Fruit fly (Drosophila melanogaster) whole organism, prepupa: Measurements from ENCODE around the gene CG5639.

ENCODE experiments used
- Blimp-1 ChIP-seq: fragments of 200-800 bp; sonication (Bioruptor generic); optimal IDR thresholded peaks from 3 replicates; lab custom pipeline; 2017; ENCODE audit warnings: missing biosample characterization, missing genetic modification characterization, mild to moderate bottlenecking, moderate library complexity, missing genetic modification reagents
- CG10631 ChIP-seq: fragments of 200-800 bp; sonication (Bioruptor generic); optimal IDR thresholded peaks from 2 replicates; lab custom pipeline; 2016; ENCODE audit warnings: missing biosample characterization, missing genetic modification characterization
- CG10669 ChIP-seq: fragments of 200-800 bp; sonication (Bioruptor generic); optimal IDR thresholded peaks from 3 replicates; lab custom pipeline; 2018; ENCODE audit warnings: missing biosample characterization, mild to moderate bottlenecking, missing genetic modification characterization, moderate library complexity
- CG11294 ChIP-seq: fragments of 200-800 bp; sonication (Bioruptor generic); IDR thresholded peaks from 2 replicates; pipeline ENCODE4 v1.3.6; 2022; ENCODE audit warnings: missing biosample characterization, missing genetic modification characterization
- CG11762 ChIP-seq: fragments of 200-800 bp; sonication (Bioruptor generic); optimal IDR thresholded peaks from 3 replicates; lab custom pipeline; 2016; ENCODE audit warnings: missing biosample characterization, missing genetic modification characterization; ENCODE audit not compliant: insufficient read depth
- CG11902 ChIP-seq: fragments of 200-800 bp; sonication (Bioruptor generic); optimal IDR thresholded peaks from 3 replicates; lab custom pipeline; 2016; ENCODE audit warnings: missing biosample characterization, missing genetic modification characterization
- CG15336 ChIP-seq: fragments of 200-800 bp; sonication (Bioruptor generic); IDR thresholded peaks from 2 replicates; pipeline ENCODE4 v1.3.6; 2022; ENCODE audit warnings: missing biosample characterization, missing genetic modification characterization
- CG1621 ChIP-seq: fragments of 200-800 bp; sonication (Bioruptor generic); optimal IDR thresholded peaks from 3 replicates; lab custom pipeline; 2018; ENCODE audit warnings: missing biosample characterization, mild to moderate bottlenecking, missing genetic modification characterization
- CG31627 ChIP-seq: fragments of 200-800 bp; sonication (Bioruptor generic); optimal IDR thresholded peaks from 3 replicates; lab custom pipeline; 2016; ENCODE audit warnings: missing biosample characterization, missing genetic modification characterization
- CG32006 ChIP-seq: fragments of 200-800 bp; sonication (Bioruptor generic); optimal IDR thresholded peaks from 3 replicates; lab custom pipeline; 2017; ENCODE audit warnings: missing biosample characterization, mild to moderate bottlenecking, missing genetic modification characterization
- CG3919 ChIP-seq: fragments of 200-800 bp; sonication (Bioruptor generic); optimal IDR thresholded peaks from 3 replicates; lab custom pipeline; 2016; ENCODE audit warnings: missing biosample characterization, missing genetic modification characterization
- CG4318 ChIP-seq: fragments of 200-800 bp; sonication (Bioruptor generic); optimal IDR thresholded peaks from 3 replicates; lab custom pipeline; 2017; ENCODE audit warnings: missing biosample characterization, mild to moderate bottlenecking, missing genetic modification characterization
- CG6163 ChIP-seq: fragments of 200-800 bp; sonication (Bioruptor generic); IDR thresholded peaks from 3 replicates; pipeline ENCODE4 v1.3.6; 2022; ENCODE audit warnings: missing biosample characterization, missing genetic modification characterization
- CG6276 ChIP-seq: fragments of 200-800 bp; sonication (Bioruptor generic); optimal IDR thresholded peaks from 2 replicates; lab custom pipeline; 2017; ENCODE audit warnings: missing biosample characterization, mild to moderate bottlenecking, missing genetic modification characterization
- CG6792 ChIP-seq: fragments of 200-800 bp; sonication (Bioruptor generic); optimal IDR thresholded peaks from 3 replicates; lab custom pipeline; 2016; ENCODE audit warnings: missing biosample characterization, missing genetic modification characterization
- CG6808 ChIP-seq: fragments of 200-800 bp; sonication (Bioruptor generic); optimal IDR thresholded peaks from 3 replicates; lab custom pipeline; 2017; ENCODE audit warnings: missing biosample characterization, missing genetic modification characterization, mild to moderate bottlenecking, moderate library complexity, missing genetic modification reagents
- CG8119 ChIP-seq: fragments of 200-800 bp; sonication (Bioruptor generic); IDR thresholded peaks from 3 replicates; pipeline ENCODE4 v1.3.6; 2022; ENCODE audit warnings: missing biosample characterization, missing genetic modification characterization
- CG8319 ChIP-seq: fragments of 200-800 bp; sonication (Bioruptor generic); optimal IDR thresholded peaks from 3 replicates; lab custom pipeline; 2016; ENCODE audit warnings: missing biosample characterization, missing genetic modification characterization
- CG8632 ChIP-seq: fragments of 200-800 bp; sonication (Bioruptor generic); optimal IDR thresholded peaks from 3 replicates; lab custom pipeline; 2016; ENCODE audit warnings: missing biosample characterization, missing genetic modification characterization
- CG9139 ChIP-seq: fragments of 200-800 bp; sonication (Bioruptor generic); optimal IDR thresholded peaks from 3 replicates; lab custom pipeline; 2017; ENCODE audit warnings: missing biosample characterization, mild to moderate bottlenecking, missing genetic modification characterization
- Eip75B ChIP-seq: fragments of 200-800 bp; sonication (Bioruptor generic); optimal IDR thresholded peaks from 3 replicates; lab custom pipeline; 2016; ENCODE audit warnings: missing biosample characterization, missing genetic modification characterization
- Eip78C ChIP-seq: fragments of 200-800 bp; sonication (Bioruptor generic); peaks from one replicate; lab custom pipeline; 2016; ENCODE audit warnings: missing biosample characterization, missing genetic modification characterization
- Eip93F ChIP-seq: fragments of 200-800 bp; sonication (Bioruptor generic); optimal IDR thresholded peaks from 2 replicates; lab custom pipeline; 2016; ENCODE audit warnings: missing biosample characterization, mild to moderate bottlenecking, missing genetic modification characterization
- Ets96B ChIP-seq: fragments of 200-800 bp; optimal IDR thresholded peaks from 2 replicates; lab custom pipeline; 2019; ENCODE audit warnings: missing biosample characterization, mild to moderate bottlenecking, missing genetic modification characterization, moderate library complexity
- Hr38 ChIP-seq: sonication (Bioruptor generic); optimal IDR thresholded peaks from 2 replicates; lab custom pipeline; 2016; ENCODE audit warnings: missing biosample characterization, missing genetic modification characterization
- Hr39 ChIP-seq: fragments of 200-800 bp; sonication (Bioruptor generic); optimal IDR thresholded peaks from 2 replicates; lab custom pipeline; 2016; ENCODE audit warnings: missing biosample characterization, missing genetic modification characterization
- Hr4 ChIP-seq: fragments of 200-800 bp; sonication (Bioruptor generic); optimal IDR thresholded peaks from 3 replicates; lab custom pipeline; 2016; ENCODE audit warnings: missing biosample characterization, missing genetic modification characterization
- OdsH ChIP-seq: fragments of 200-800 bp; sonication (Bioruptor generic); optimal IDR thresholded peaks from 3 replicates; lab custom pipeline; 2016; ENCODE audit warnings: missing biosample characterization, missing genetic modification characterization
- Smox ChIP-seq: fragments of 200-800 bp; sonication (Bioruptor generic); optimal IDR thresholded peaks from 3 replicates; lab custom pipeline; 2016; ENCODE audit warnings: missing biosample characterization, missing genetic modification characterization
- Sox102F ChIP-seq: fragments of 200-800 bp; sonication (Bioruptor generic); optimal IDR thresholded peaks from 2 replicates; lab custom pipeline; 2016; ENCODE audit warnings: missing biosample characterization, mild to moderate bottlenecking, missing genetic modification characterization
- Sox14 ChIP-seq: fragments of 200-800 bp; sonication (Bioruptor generic); optimal IDR thresholded peaks from 3 replicates; lab custom pipeline; 2016; ENCODE audit warnings: missing biosample characterization, missing genetic modification characterization
- achi ChIP-seq: fragments of 200-800 bp; sonication (Bioruptor generic); optimal IDR thresholded peaks from 3 replicates; lab custom pipeline; 2016; ENCODE audit warnings: missing biosample characterization, missing genetic modification characterization
- cyc ChIP-seq: fragments of 200-800 bp; sonication (Bioruptor generic); optimal IDR thresholded peaks from 3 replicates; lab custom pipeline; 2016; ENCODE audit warnings: missing biosample characterization, missing genetic modification characterization
- dac ChIP-seq: fragments of 200-800 bp; sonication (Bioruptor generic); optimal IDR thresholded peaks from 2 replicates; lab custom pipeline; 2017; ENCODE audit warnings: missing biosample characterization, mild to moderate bottlenecking, missing genetic modification characterization
- dsx ChIP-seq: fragments of 200-800 bp; optimal IDR thresholded peaks from 3 replicates; lab custom pipeline; 2019; ENCODE audit warnings: missing biosample characterization, mild to moderate bottlenecking, missing genetic modification characterization, moderate library complexity; ENCODE audit not compliant: poor library complexity, severe bottlenecking
- eg ChIP-seq: fragments of 200-800 bp; sonication (Bioruptor generic); IDR thresholded peaks from 3 replicates; pipeline ENCODE4 v1.3.6; 2022; ENCODE audit warnings: missing biosample characterization, missing genetic modification characterization
- esn ChIP-seq: fragments of 200-800 bp; sonication (Bioruptor generic); optimal IDR thresholded peaks from 2 replicates; lab custom pipeline; 2016; ENCODE audit warnings: missing biosample characterization, mild to moderate bottlenecking, missing genetic modification characterization, moderate library complexity
- fd59A ChIP-seq: fragments of 200-800 bp; sonication (Bioruptor generic); optimal IDR thresholded peaks from 2 replicates; lab custom pipeline; 2017; ENCODE audit warnings: missing biosample characterization, mild to moderate bottlenecking, missing genetic modification characterization, missing genetic modification reagents
- lz ChIP-seq: fragments of 200-800 bp; sonication (Bioruptor generic); optimal IDR thresholded peaks from 3 replicates; lab custom pipeline; 2016; ENCODE audit warnings: missing biosample characterization, missing genetic modification characterization
- net ChIP-seq: fragments of 200-800 bp; sonication (Bioruptor generic); optimal IDR thresholded peaks from 3 replicates; lab custom pipeline; 2016; ENCODE audit warnings: missing biosample characterization, missing genetic modification characterization
- salr ChIP-seq, 2 experiments: fragments of 200-800 bp; sonication (Bioruptor generic); optimal IDR thresholded peaks; 3 replicates each; lab custom pipeline; 2016 to 2018; ENCODE audit warnings: missing biosample characterization in 2 of 2, missing genetic modification characterization in 2 of 2, mild to moderate bottlenecking in 1 of 2
- spab ChIP-seq: fragments of 200-800 bp; sonication (Bioruptor generic); optimal IDR thresholded peaks from 2 replicates; lab custom pipeline; 2017; ENCODE audit warnings: missing biosample characterization, mild to moderate bottlenecking, missing genetic modification characterization, missing genetic modification reagents
- ss ChIP-seq, 2 experiments: fragments of 200-800 bp; sonication (Bioruptor generic); optimal IDR thresholded peaks; 2 replicates in 1 of 2; 3 replicates in 1 of 2; lab custom pipeline; 2017 to 2018; ENCODE audit warnings: mild to moderate bottlenecking in 2 of 2, missing biosample characterization in 2 of 2, missing genetic modification characterization in 2 of 2, moderate library complexity in 1 of 2
- svp ChIP-seq: fragments of 200-800 bp; sonication (Bioruptor generic); peaks from one replicate; lab custom pipeline; 2016; ENCODE audit warnings: missing biosample characterization, missing genetic modification characterization
- topi ChIP-seq: fragments of 200-800 bp; sonication (Bioruptor generic); optimal IDR thresholded peaks from 3 replicates; lab custom pipeline; 2016; ENCODE audit warnings: missing biosample characterization, missing genetic modification characterization
- vri ChIP-seq: fragments of 200-800 bp; sonication (Bioruptor generic); optimal IDR thresholded peaks from 3 replicates; lab custom pipeline; 2016; ENCODE audit warnings: missing biosample characterization, mild to moderate bottlenecking, missing genetic modification characterization

CG5639 gene

dm6 chr3R:27608536-27608935 is 12.6 kb upstream of the CG5639 start:
- no peak for TF ChIP-seq achi
- TF ChIP-seq Eip78C (GFP tag; lab: Kevin White, UChicago) = peak; percentile 65

- 0 out of 3 replicates have a peak, but pooled peaks have one; percentile 45 for TF ChIP-seq CG6163 (GFP tag; lab: Robert Waterston, UW)
- TF ChIP-seq achi = peak; percentile 50
- TF ChIP-seq CG6276 (GFP tag; lab: Kevin White, UChicago) = no peak
Observed at dm6 chr3R:27608000-27608399, 12.1 kb upstream of the CG5639 start.

DNA sequence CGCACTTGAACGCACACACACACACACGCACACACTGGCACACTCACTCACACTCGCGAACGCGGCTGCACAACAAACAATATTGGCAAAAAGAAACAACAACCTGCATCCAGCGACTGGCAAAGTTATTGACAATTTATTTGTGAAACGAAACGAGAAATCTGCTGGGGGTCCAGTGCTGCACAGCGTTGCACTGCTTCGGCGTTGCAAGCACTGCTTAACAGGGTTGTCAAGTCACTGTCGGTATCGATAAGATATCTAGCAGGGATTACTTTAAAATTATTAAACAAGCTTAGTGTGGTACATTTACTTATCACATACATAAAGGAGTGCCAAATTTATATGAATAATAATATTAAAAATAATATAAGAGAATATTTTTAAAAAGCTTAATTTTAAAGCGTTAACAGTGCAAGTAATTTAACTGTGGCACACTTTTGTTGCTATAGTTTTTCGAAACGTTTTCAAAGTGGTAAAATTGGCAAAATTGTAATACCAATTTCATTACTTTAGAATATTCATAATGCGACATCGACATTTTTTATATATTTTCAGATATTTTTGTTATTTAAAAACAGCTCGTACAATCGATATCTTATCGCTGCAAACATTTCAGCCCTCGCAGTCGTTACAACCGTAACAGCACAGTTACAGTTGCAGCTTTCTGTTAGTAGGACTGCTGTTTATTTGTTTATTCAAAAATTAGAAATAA is 11.4 kb upstream of the CG5639 start, which contains the start of the genes dsd and Tusp:
Gene dsd (minus strand): TSS at position 179 of the 712 bp plus-strand sequence.
Gene Tusp (plus strand): TSS at position 662 of the 712 bp plus-strand sequence.
- peak; percentile 75 for TF ChIP-seq CG10631 (GFP tag; lab: Kevin White, UChicago)
- TF ChIP-seq CG11902 (GFP tag; lab: Kevin White, UChicago) = peak; percentile 55
- TF ChIP-seq CG11762 (GFP tag; lab: Kevin White, UChicago) = peak; percentile 15
- TF ChIP-seq net (GFP tag; lab: Kevin White, UChicago) = peak; percentile 60
- no peak for TF ChIP-seq CG8119
- TF ChIP-seq CG4318 (GFP tag; lab: Kevin White, UChicago) = peak; percentile 56
- TF ChIP-seq Eip75B = peak; percentile 49
- peak; percentile 29 for TF ChIP-seq fd59A
- TF ChIP-seq dac = peak; percentile 48
- peak; percentile 17 for TF ChIP-seq spab (GFP tag; lab: Kevin White, UChicago)
- peak; percentile 12; the same call in 1 of the 2 replicates for TF ChIP-seq CG15336 (GFP tag; lab: Robert Waterston, UW)
- no peak; the same call in none of the 3 replicates for TF ChIP-seq eg (GFP tag; lab: Robert Waterston, UW)
- TF ChIP-seq Hr4 (GFP tag; lab: Kevin White, UChicago) = peak; percentile 48
- TF ChIP-seq CG1621 (tag; lab: Kevin White, UChicago) = no peak
- peak; percentile 32 for TF ChIP-seq dsx
- peak; percentile 55 for TF ChIP-seq CG6792
- TF ChIP-seq Hr38 (GFP tag; lab: Kevin White, UChicago) = no peak
- peak; percentile 44 to 65 for TF ChIP-seq salr (GFP tag; optimal IDR thresholded peaks at IDR 0.05; lab: Kevin White, UChicago)
- TF ChIP-seq OdsH (GFP tag; lab: Kevin White, UChicago) = peak; percentile 72
- TF ChIP-seq CG8632 = peak; percentile 40
- peak; percentile 85 for TF ChIP-seq CG3919 (GFP tag; lab: Kevin White, UChicago)
- peak; percentile 83 for TF ChIP-seq Eip78C (GFP tag; lab: Kevin White, UChicago)
- TF ChIP-seq svp (GFP tag; lab: Kevin White, UChicago) = peak; percentile 82
- TF ChIP-seq Sox14 (GFP tag; lab: Kevin White, UChicago) = peak; percentile 56
- peak; percentile 71 for TF ChIP-seq CG32006 (GFP tag; lab: Kevin White, UChicago)
- no peak for TF ChIP-seq CG9139
- TF ChIP-seq achi = peak; percentile 58
- peak; percentile 35 for TF ChIP-seq Blimp-1 (GFP tag; lab: Kevin White, UChicago)
- TF ChIP-seq Eip93F (GFP tag; lab: Kevin White, UChicago) = no peak
- peak; percentile 24 for TF ChIP-seq CG6808 (GFP tag; lab: Kevin White, UChicago)
- TF ChIP-seq esn = peak; percentile 72
- peak; percentile 29 for TF ChIP-seq Smox (GFP tag; lab: Kevin White, UChicago)
- TF ChIP-seq ss (GFP tag; optimal IDR thresholded peaks at IDR 0.05; lab: Kevin White, UChicago) = peak in 1 of 2 experiments; percentile 53
- peak; percentile 44 for TF ChIP-seq vri
- TF ChIP-seq CG6163 (GFP tag; lab: Robert Waterston, UW) = peak; percentile 66
- TF ChIP-seq Ets96B (tag; lab: Kevin White, UChicago) = peak; percentile 33
- TF ChIP-seq CG10669 (GFP tag; lab: Kevin White, UChicago) = peak; percentile 59
- peak; percentile 36 for TF ChIP-seq Sox102F (GFP tag; lab: Kevin White, UChicago)
- peak; percentile 79 for TF ChIP-seq lz
- TF ChIP-seq CG31627 (GFP tag; lab: Kevin White, UChicago) = peak; percentile 81
- TF ChIP-seq cyc (GFP tag; lab: Kevin White, UChicago) = peak; percentile 75
- TF ChIP-seq CG11294 (GFP tag; lab: Robert Waterston, UW) = no peak
- peak; percentile 76 for TF ChIP-seq Hr39
- peak; percentile 29 for TF ChIP-seq CG8319 (GFP tag; lab: Kevin White, UChicago)
- TF ChIP-seq topi (GFP tag; lab: Kevin White, UChicago) = peak; percentile 68
